Worm (Caenorhabditis elegans): ENCODE measurements around the gene F07A11.5.

Gene F07A11.5

ce11 chrII:11619895-11620439 lies 7.9 kb downstream of the F07A11.5 start (continued):
- TF ChIP-seq ceh-27 (GFP tag; optimal IDR thresholded peaks at IDR 0.05), result peak; percentile 59
- TF ChIP-seq attf-3 (GFP tag; conservative IDR thresholded peaks at IDR 0.05), result no peak
- peak; percentile 79 for TF ChIP-seq ets-4 (GFP tag; optimal IDR thresholded peaks at IDR 0.05)
- no peak for TF ChIP-seq sea-2 (GFP tag; IDR thresholded peaks at IDR 0.05)
- no peak for TF ChIP-seq sdz-38 (tag; optimal IDR thresholded peaks at IDR 0.05)
- TF ChIP-seq nhr-90 (tag; optimal IDR thresholded peaks at IDR 0.05), result peak; percentile 68
- TF ChIP-seq F23B12.7 (tag; optimal IDR thresholded peaks at IDR 0.05; ENCODE audit: insufficient read depth), result no peak
- TF ChIP-seq tlf-1 (GFP tag; optimal IDR thresholded peaks at IDR 0.05), result no peak
- TF ChIP-seq F33H1.4 (GFP tag; IDR thresholded peaks at IDR 0.05), result no peak
- TF ChIP-seq attf-6 (GFP tag; IDR thresholded peaks at IDR 0.05), result no peak
- no peak for TF ChIP-seq snpc-4 (GFP tag; optimal IDR thresholded peaks at IDR 0.05)
- TF ChIP-seq snpc-4 (tag; optimal IDR thresholded peaks at IDR 0.05), result peak in 3 of 4 experiments; percentile 28 to 67 (median 58)
- TF ChIP-seq B0261.1 (tag; optimal IDR thresholded peaks at IDR 0.05), result no peak
- no peak for TF ChIP-seq lag-1 (GFP tag; IDR thresholded peaks at IDR 0.05)
- TF ChIP-seq ZK185.1 (tag; optimal IDR thresholded peaks at IDR 0.05; ENCODE audit: poor library complexity, severe bottlenecking), result peak; percentile 66
- no peak for TF ChIP-seq ama-1 (optimal IDR thresholded peaks at IDR 0.05)
- no peak for TF ChIP-seq ama-1 (GFP tag; optimal IDR thresholded peaks at IDR 0.05)
- peak; percentile 31 for TF ChIP-seq F52B5.7 (tag; optimal IDR thresholded peaks at IDR 0.05)
- TF ChIP-seq hlh-12 (tag; optimal IDR thresholded peaks at IDR 0.05), result no peak
- peak; percentile 49 for TF ChIP-seq lin-54 (GFP tag; optimal IDR thresholded peaks at IDR 0.05)
- TF ChIP-seq lsy-27 (tag; optimal IDR thresholded peaks at IDR 0.05; ENCODE audit: borderline replicate concordance, insufficient read depth), result no peak
- no peak for TF ChIP-seq F57C9.4 (tag; optimal IDR thresholded peaks at IDR 0.05)
- no peak for TF ChIP-seq Y53G8AR.9 (GFP tag; conservative IDR thresholded peaks at IDR 0.05)
- no peak for TF ChIP-seq T26A5.8 (tag; optimal IDR thresholded peaks at IDR 0.05)
- TF ChIP-seq Y53F4B.3 (GFP tag; IDR thresholded peaks at IDR 0.05), result no peak
- peak; percentile 92 for TF ChIP-seq egrh-3 (GFP tag; IDR thresholded peaks at IDR 0.05)
- TF ChIP-seq Y67H2A.10 (GFP tag; conservative IDR thresholded peaks at IDR 0.05), result no peak
- peak; percentile 85 for TF ChIP-seq B0336.3 (GFP tag; IDR thresholded peaks at IDR 0.05)
- TF ChIP-seq akir-1 (GFP tag; optimal IDR thresholded peaks at IDR 0.05), result no peak
- TF ChIP-seq F49E8.2 (tag; optimal IDR thresholded peaks at IDR 0.05; ENCODE audit: insufficient read depth), result no peak
- TF ChIP-seq athp-1 (tag; optimal IDR thresholded peaks at IDR 0.05), result no peak
- peak; percentile 24 for TF ChIP-seq T07F8.4 (tag; optimal IDR thresholded peaks at IDR 0.05)
- no peak for TF ChIP-seq ztf-28 (GFP tag; IDR thresholded peaks at IDR 0.05)
- no peak for TF ChIP-seq hrde-1 (tag; optimal IDR thresholded peaks at IDR 0.05; ENCODE audit: borderline replicate concordance)
- peak; percentile 73 for TF ChIP-seq mcd-1 (GFP tag; IDR thresholded peaks at IDR 0.05)
- TF ChIP-seq lir-1 (GFP tag; conservative IDR thresholded peaks at IDR 0.05), result no peak
- no peak for TF ChIP-seq rec-8 (tag; optimal IDR thresholded peaks at IDR 0.05)
- TF ChIP-seq dpl-1 (GFP tag; optimal IDR thresholded peaks at IDR 0.05), result no peak
- no peak for TF ChIP-seq nfya-1 (tag; optimal IDR thresholded peaks at IDR 0.05; ENCODE audit: borderline replicate concordance, insufficient read depth)
- TF ChIP-seq snpc-1.1 (tag; optimal IDR thresholded peaks at IDR 0.05; ENCODE audit: insufficient read depth), result no peak
- TF ChIP-seq F57A8.1 (GFP tag; optimal IDR thresholded peaks at IDR 0.05), result no peak
- TF ChIP-seq dpff-1 (tag; optimal IDR thresholded peaks at IDR 0.05), result no peak
- 0 out of 2 replicates have a peak, but pooled peaks have one; percentile 55 for TF ChIP-seq pbrm-1 (GFP tag; IDR thresholded peaks at IDR 0.05)
- no peak for TF ChIP-seq lin-26 (GFP tag; IDR thresholded peaks at IDR 0.05)
- peak; percentile 50 for TF ChIP-seq die-1 (tag; optimal IDR thresholded peaks at IDR 0.05)
- TF ChIP-seq rpc-1 (optimal IDR thresholded peaks at IDR 0.05), result no peak
- no peak for TF ChIP-seq rpc-1 (tag; optimal IDR thresholded peaks at IDR 0.05)
- TF ChIP-seq K11D2.4 (GFP tag; IDR thresholded peaks at IDR 0.05), result peak; percentile 87

Data from whole organism, young adult.